Fruit fly (Drosophila melanogaster): ENCODE data around the gene CG33784.

- TF ChIP-seq CG14711 (tag; optimal IDR thresholded peaks at IDR 0.05) (no peak), kay (GFP tag; ENCODE audit: borderline replicate concordance) (no peak), cic (GFP tag; optimal IDR thresholded peaks at IDR 0.05) (no peak)
Observed at dm6 chr3R:10042024-10042663, 25.6 kb upstream of the CG33784 start.
